Worm (Caenorhabditis elegans) whole organism, dauer: Measurements from ENCODE around the gene arl-1.

Source experiments
- unc-62 ChIP-seq: sonication (generic microtip); optimal IDR thresholded peaks from 2 replicates; lab custom pipeline; 2017; ENCODE audit warnings: missing biosample characterization, missing genetic modification reagents, missing genetic modification characterization

Gene arl-1

ce11 chrII:8573044-8573443, 8.8 kb upstream of the arl-1 start, which contains the start of gene F54C9.7:
TSS of gene F54C9.7 (plus strand) at chrII:8573344.
- no peak for TF ChIP-seq unc-62 (GFP tag; lab: Kevin White, UChicago)

ce11 chrII:8575184-8575583, 6.6 kb upstream of the arl-1 start, which contains the start of gene puf-5:
TSS of gene puf-5 (plus strand) at chrII:8575541.
- TF ChIP-seq unc-62 (GFP tag; lab: Kevin White, UChicago), result no peak

ce11 chrII:8577509-8578099, 4.2 kb upstream of the arl-1 start, which contains the start of gene F54C9.9:
TSS of gene F54C9.9 (plus strand) at chrII:8578049.
- no peak for TF ChIP-seq unc-62 (GFP tag; lab: Kevin White, UChicago)

- no peak for TF ChIP-seq unc-62 (GFP tag; lab: Kevin White, UChicago)
These were observed 1.2 kb downstream of the arl-1 start for ce11 chrII:8583035-8583434.

ce11 chrII:8585036-8585627, 3.3 kb downstream of the arl-1 start, which contains the start of gene F54C9.11:
TSS of gene F54C9.11 (minus strand) at chrII:8585086.
- no peak for TF ChIP-seq unc-62 (GFP tag; lab: Kevin White, UChicago)

ce11 chrII:8585921-8586320, 4.1 kb downstream of the arl-1 start:
- TF ChIP-seq unc-62 (GFP tag; lab: Kevin White, UChicago), result no peak

- no peak for TF ChIP-seq unc-62 (GFP tag; lab: Kevin White, UChicago)
These were observed 5.9 kb downstream of the arl-1 start for ce11 chrII:8587660-8588230.

- TF ChIP-seq unc-62 (GFP tag; lab: Kevin White, UChicago), result no peak
These were observed 6.6 kb downstream of the arl-1 start for ce11 chrII:8588442-8588841.

ce11 chrII:8589227-8589626, 7.4 kb downstream of the arl-1 start:
- TF ChIP-seq unc-62 (GFP tag; lab: Kevin White, UChicago), result no peak

- TF ChIP-seq unc-62 (GFP tag; lab: Kevin White, UChicago), result no peak
These were observed 8.9 kb downstream of the arl-1 start, which contains the start of gene aptf-4 for ce11 chrII:8590684-8591083. TSS of gene aptf-4 (plus strand) at chrII:8590984.

ce11 chrII:8593840-8594625, 12.2 kb downstream of the arl-1 start, which contains the start of gene aptf-3:
TSS of gene aptf-3 (plus strand) at chrII:8594190.
- TF ChIP-seq unc-62 (GFP tag; lab: Kevin White, UChicago), result no peak

ce11 chrII:8599214-8599613, 17.4 kb downstream of the arl-1 start, which contains the start of gene F28C6.5:
TSS of gene F28C6.5 (plus strand) at chrII:8599514.
- no peak for TF ChIP-seq unc-62 (GFP tag; lab: Kevin White, UChicago)

- no peak for TF ChIP-seq unc-62 (GFP tag; lab: Kevin White, UChicago)
These were observed 18.4 kb downstream of the arl-1 start, which contains the start of gene pigg-1 for ce11 chrII:8600165-8600564. TSS of gene pigg-1 (minus strand) at chrII:8600265.

- no peak for TF ChIP-seq unc-62 (GFP tag; lab: Kevin White, UChicago)
These were observed 20.6 kb downstream of the arl-1 start, which contains the start of the genes cpf-1 and rpl-26 for ce11 chrII:8602337-8602944. TSS of gene cpf-1 (minus strand) at chrII:8602440. TSS of gene rpl-26 (plus strand) at chrII:8602785.
